Fruit fly (Drosophila melanogaster) whole organism, embryonic: Measurements from ENCODE around the gene Neto.

Source experiments
- Ada2b ChIP-seq: fragments of 200-800 bp; sonication (Bioruptor generic); IDR thresholded peaks from 2 replicates; pipeline ENCODE4 v1.3.6; 2022; ENCODE audit warnings: missing biosample characterization, missing genetic modification characterization
- Bteb2 ChIP-seq: fragments of 200-800 bp; sonication (Bioruptor generic); optimal IDR thresholded peaks from 2 replicates; lab custom pipeline; 2016; ENCODE audit warnings: missing biosample characterization, missing genetic modification characterization
- CG1024 ChIP-seq: fragments of 200-800 bp; sonication (Bioruptor generic); IDR thresholded peaks from 2 replicates; pipeline ENCODE4 v1.3.6; 2022; ENCODE audit warnings: missing biosample characterization, missing genetic modification characterization
- CG10274 ChIP-seq: fragments of 200-800 bp; sonication (Bioruptor generic); optimal IDR thresholded peaks from 3 replicates; lab custom pipeline; 2017; ENCODE audit warnings: missing biosample characterization, mild to moderate bottlenecking, missing genetic modification characterization
- CG10321 ChIP-seq: fragments of 200-800 bp; sonication (Bioruptor generic); IDR thresholded peaks from 2 replicates; pipeline ENCODE4 v1.3.6; 2022; ENCODE audit warnings: missing biosample characterization, missing genetic modification characterization
- CG10565 ChIP-seq: fragments of 200-800 bp; sonication (Bioruptor generic); optimal IDR thresholded peaks from 3 replicates; lab custom pipeline; 2016; ENCODE audit warnings: missing biosample characterization, mild to moderate bottlenecking, missing genetic modification characterization
- CG12071 ChIP-seq: fragments of 200-800 bp; sonication (Bioruptor generic); optimal IDR thresholded peaks from 3 replicates; lab custom pipeline; 2018; ENCODE audit warnings: missing biosample characterization, mild to moderate bottlenecking, missing genetic modification characterization
- CG12236 ChIP-seq: fragments of 200-800 bp; sonication (Bioruptor generic); optimal IDR thresholded peaks from 2 replicates; lab custom pipeline; 2016; ENCODE audit warnings: missing biosample characterization, missing genetic modification characterization
- CG12942 ChIP-seq: fragments of 200-800 bp; sonication (Bioruptor generic); optimal IDR thresholded peaks from 3 replicates; lab custom pipeline; 2016; ENCODE audit warnings: missing biosample characterization, missing genetic modification characterization
- CG14965 ChIP-seq: fragments of 200-800 bp; sonication (Bioruptor generic); optimal IDR thresholded peaks from 2 replicates; lab custom pipeline; 2016; ENCODE audit warnings: missing biosample characterization, missing genetic modification characterization, borderline replicate concordance
- CG1603 ChIP-seq: fragments of 200-800 bp; sonication (Bioruptor generic); optimal IDR thresholded peaks from 2 replicates; lab custom pipeline; 2019; ENCODE audit warnings: missing biosample characterization, mild to moderate bottlenecking, missing genetic modification characterization, moderate library complexity
- CG16863 ChIP-seq: fragments of 200-800 bp; sonication (Bioruptor generic); optimal IDR thresholded peaks from 3 replicates; lab custom pipeline; 2016; ENCODE audit warnings: missing biosample characterization, missing genetic modification characterization
- CG17361 ChIP-seq: fragments of 200-800 bp; sonication (Bioruptor generic); IDR thresholded peaks from 3 replicates; pipeline ENCODE4 v1.3.6; 2022; ENCODE audit warnings: missing biosample characterization, missing genetic modification characterization
- CG17802 ChIP-seq: fragments of 200-800 bp; sonication (Bioruptor generic); optimal IDR thresholded peaks from 2 replicates; lab custom pipeline; 2018; ENCODE audit warnings: missing biosample characterization, mild to moderate bottlenecking, missing genetic modification characterization, moderate library complexity
- CG2116 ChIP-seq: fragments of 200-800 bp; sonication (Bioruptor generic); optimal IDR thresholded peaks from 3 replicates; lab custom pipeline; 2018; ENCODE audit warnings: missing biosample characterization, mild to moderate bottlenecking, missing genetic modification characterization
- CG2199 ChIP-seq: fragments of 200-800 bp; sonication (Bioruptor generic); IDR thresholded peaks from 3 replicates; pipeline ENCODE4 v1.3.6; 2022; ENCODE audit warnings: missing biosample characterization, missing genetic modification characterization
- CG2712 ChIP-seq: fragments of 200-800 bp; optimal IDR thresholded peaks from 3 replicates; lab custom pipeline; 2019; ENCODE audit warnings: missing biosample characterization, mild to moderate bottlenecking, missing genetic modification characterization, moderate library complexity
- CG31388 ChIP-seq: fragments of 200-800 bp; sonication (Bioruptor generic); optimal IDR thresholded peaks from 2 replicates; lab custom pipeline; 2016; ENCODE audit warnings: missing biosample characterization, missing genetic modification characterization
- CG4328 ChIP-seq: fragments of 200-800 bp; sonication (Bioruptor generic); optimal IDR thresholded peaks from 3 replicates; lab custom pipeline; 2017; ENCODE audit warnings: missing biosample characterization, missing genetic modification reagents, missing genetic modification characterization
- CG8281 ChIP-seq: fragments of 200-800 bp; sonication (Bioruptor generic); optimal IDR thresholded peaks from 2 replicates; lab custom pipeline; 2018; ENCODE audit warnings: missing biosample characterization, mild to moderate bottlenecking, missing genetic modification characterization, moderate library complexity
- CG9876 ChIP-seq: fragments of 200-800 bp; sonication (Bioruptor generic); optimal IDR thresholded peaks from 2 replicates; lab custom pipeline; 2016; ENCODE audit warnings: missing biosample characterization, missing genetic modification characterization
- CG9932 ChIP-seq: fragments of 200-800 bp; sonication (Bioruptor generic); IDR thresholded peaks from 2 replicates; pipeline ENCODE4 v1.3.6; 2022; ENCODE audit warnings: missing biosample characterization, missing genetic modification characterization
- CHES-1-like ChIP-seq: fragments of 200-800 bp; sonication (Bioruptor generic); optimal IDR thresholded peaks from 2 replicates; lab custom pipeline; 2016; ENCODE audit warnings: missing biosample characterization, missing genetic modification characterization
- D19B ChIP-seq: fragments of 200-800 bp; sonication (Bioruptor generic); optimal IDR thresholded peaks from 2 replicates; lab custom pipeline; 2017; ENCODE audit warnings: missing biosample characterization, mild to moderate bottlenecking, missing genetic modification characterization
- Elba2 ChIP-seq: fragments of 200-800 bp; sonication (Bioruptor generic); optimal IDR thresholded peaks from 3 replicates; lab custom pipeline; 2016; ENCODE audit warnings: missing biosample characterization, missing genetic modification characterization
- Hsf ChIP-seq: fragments of 200-800 bp; sonication (Bioruptor generic); optimal IDR thresholded peaks from 3 replicates; lab custom pipeline; 2016; ENCODE audit warnings: missing biosample characterization, missing genetic modification characterization
- MTF-1 ChIP-seq: fragments of 200-800 bp; sonication (Bioruptor generic); optimal IDR thresholded peaks from 2 replicates; lab custom pipeline; 2018; ENCODE audit warnings: missing biosample characterization, mild to moderate bottlenecking, missing genetic modification characterization, borderline replicate concordance
- Mad ChIP-seq: fragments of 200-800 bp; sonication (Bioruptor generic); optimal IDR thresholded peaks from 2 replicates; lab custom pipeline; 2016; ENCODE audit warnings: missing biosample characterization, missing genetic modification characterization
- NC2α ChIP-seq: fragments of 200-800 bp; sonication (Bioruptor generic); optimal IDR thresholded peaks from 2 replicates; lab custom pipeline; 2016; ENCODE audit warnings: missing biosample characterization, missing genetic modification characterization
- Nf-YA ChIP-seq: fragments of 200-800 bp; sonication (Bioruptor generic); IDR thresholded peaks from 2 replicates; pipeline ENCODE4 v1.3.6; 2022; ENCODE audit warnings: missing biosample characterization, missing genetic modification characterization
- Nf-YB ChIP-seq: fragments of 200-800 bp; sonication (Bioruptor generic); optimal IDR thresholded peaks from 3 replicates; lab custom pipeline; 2019; ENCODE audit warnings: missing biosample characterization, mild to moderate bottlenecking, missing genetic modification characterization, moderate library complexity
- NfI ChIP-seq: fragments of 200-800 bp; sonication (Bioruptor generic); optimal IDR thresholded peaks from 3 replicates; lab custom pipeline; 2018; ENCODE audit warnings: missing biosample characterization, mild to moderate bottlenecking, missing genetic modification characterization, moderate library complexity
- bcd ChIP-seq: fragments of 200-800 bp; sonication (Bioruptor generic); optimal IDR thresholded peaks from 2 replicates; lab custom pipeline; 2017; ENCODE audit warnings: missing biosample characterization, mild to moderate bottlenecking, missing genetic modification characterization
- cwo ChIP-seq: fragments of 200-800 bp; sonication (Bioruptor generic); optimal IDR thresholded peaks from 3 replicates; lab custom pipeline; 2017; ENCODE audit warnings: missing biosample characterization, missing genetic modification characterization, mild to moderate bottlenecking, moderate library complexity, missing genetic modification reagents
- da ChIP-seq: fragments of 200-800 bp; sonication (Bioruptor generic); optimal IDR thresholded peaks from 2 replicates; lab custom pipeline; 2016; ENCODE audit warnings: missing biosample characterization, missing genetic modification characterization
- gcm2 ChIP-seq: fragments of 200-800 bp; sonication (Bioruptor generic); optimal IDR thresholded peaks from 2 replicates; lab custom pipeline; 2016; ENCODE audit warnings: missing biosample characterization, missing genetic modification characterization
- hb ChIP-seq: fragments of 200-800 bp; sonication (Bioruptor generic); IDR thresholded peaks from 3 replicates; pipeline ENCODE4 v1.3.6; 2022; ENCODE audit warnings: missing biosample characterization, missing genetic modification characterization; ENCODE audit not compliant: partially characterized antibody
- odd ChIP-seq: fragments of 200-800 bp; sonication (Bioruptor generic); optimal IDR thresholded peaks from 2 replicates; lab custom pipeline; 2017; ENCODE audit warnings: missing biosample characterization, mild to moderate bottlenecking, missing genetic modification characterization
- prd ChIP-seq, 3 experiments: fragments of >200 bp in 2 of 3; fragments of 200-800 bp in 1 of 3; sonication (Bioruptor generic) in 1 of 3; optimal IDR thresholded peaks in 2 of 3; IDR thresholded peaks in 1 of 3; 2 replicates in 2 of 3; 3 replicates in 1 of 3; pipeline versions ENCODE4 v1.3.6 to Lab custom; 2017 to 2022; ENCODE audit warnings: missing biosample characterization in 1 of 3, missing genetic modification characterization in 1 of 3
- pum ChIP-seq: fragments of 200-800 bp; sonication (Bioruptor generic); optimal IDR thresholded peaks from 2 replicates; lab custom pipeline; 2016; ENCODE audit warnings: missing biosample characterization, missing genetic modification characterization
- run ChIP-seq: fragments of 200-800 bp; sonication (Bioruptor generic); optimal IDR thresholded peaks from 3 replicates; lab custom pipeline; 2018; ENCODE audit warnings: missing biosample characterization, mild to moderate bottlenecking, missing genetic modification characterization
- schlank ChIP-seq: fragments of 200-800 bp; sonication (Bioruptor generic); optimal IDR thresholded peaks from 2 replicates; lab custom pipeline; 2018; ENCODE audit warnings: missing biosample characterization, mild to moderate bottlenecking, missing genetic modification characterization
- shn ChIP-seq: fragments of 200-800 bp; sonication (Bioruptor generic); optimal IDR thresholded peaks from 3 replicates; lab custom pipeline; 2016; ENCODE audit warnings: missing biosample characterization, missing genetic modification characterization
- sima ChIP-seq: fragments of 200-800 bp; sonication (Bioruptor generic); optimal IDR thresholded peaks from 2 replicates; lab custom pipeline; 2016; ENCODE audit warnings: missing biosample characterization, missing genetic modification characterization
- slp2 ChIP-seq: fragments of 200-800 bp; sonication (Bioruptor generic); optimal IDR thresholded peaks from 2 replicates; lab custom pipeline; 2016; ENCODE audit warnings: missing biosample characterization, missing genetic modification characterization
- stwl ChIP-seq: fragments of 200-800 bp; sonication (Bioruptor generic); optimal IDR thresholded peaks from 3 replicates; lab custom pipeline; 2018; ENCODE audit warnings: missing biosample characterization, mild to moderate bottlenecking, missing genetic modification characterization, moderate library complexity
- twi ChIP-seq: fragments of 200-800 bp; optimal IDR thresholded peaks from 2 replicates; lab custom pipeline; 2019; ENCODE audit warnings: missing biosample characterization, mild to moderate bottlenecking, missing genetic modification characterization, moderate library complexity
- yki ChIP-seq: fragments of >200 bp; optimal IDR thresholded peaks from 3 replicates; lab custom pipeline; 2018
- zf30C ChIP-seq: fragments of 200-800 bp; sonication (Bioruptor generic); optimal IDR thresholded peaks from 3 replicates; lab custom pipeline; 2018; ENCODE audit warnings: missing biosample characterization, mild to moderate bottlenecking, missing genetic modification characterization

The Neto gene

dm6 chrX:13403962-13404830, 41.5 kb upstream of the Neto start, which contains the start of gene GstT4 (continued):
- peak; percentile 29 for TF ChIP-seq CG16863 (GFP tag; lab: Kevin White, UChicago)
- TF ChIP-seq CG9876 (GFP tag; lab: Kevin White, UChicago) = peak; percentile 33
- peak; percentile 56 for TF ChIP-seq shn (GFP tag; lab: Kevin White, UChicago)
- TF ChIP-seq schlank (tag; lab: Kevin White, UChicago) = no peak
- TF ChIP-seq CG2712 (tag; lab: Kevin White, UChicago) = peak; percentile 33
- peak; percentile 39 for TF ChIP-seq bcd (GFP tag; lab: Kevin White, UChicago)
- TF ChIP-seq Ada2b (GFP tag; lab: Robert Waterston, UW) = no peak
- no peak for TF ChIP-seq CG14965 (GFP tag; lab: Kevin White, UChicago)
- peak; percentile 76 for TF ChIP-seq slp2 (GFP tag; lab: Kevin White, UChicago)
- no peak for TF ChIP-seq CG12236 (GFP tag; lab: Kevin White, UChicago)
- TF ChIP-seq NC2α (GFP tag; lab: Kevin White, UChicago) = peak; percentile 6
- peak; percentile 57 for TF ChIP-seq CHES-1-like (GFP tag; lab: Kevin White, UChicago)
- TF ChIP-seq Nf-YA (GFP tag; lab: Robert Waterston, UW) = no peak
- TF ChIP-seq cwo (GFP tag; lab: Kevin White, UChicago) = no peak
- no peak for TF ChIP-seq da (GFP tag; lab: Kevin White, UChicago)
- TF ChIP-seq gcm2 (GFP tag; lab: Kevin White, UChicago) = no peak
- no peak for TF ChIP-seq hb
- peak; percentile 19 for TF ChIP-seq twi (tag; lab: Kevin White, UChicago)
- TF ChIP-seq stwl (tag; lab: Kevin White, UChicago) = no peak
- no peak for TF ChIP-seq sima
- no peak for TF ChIP-seq run
- TF ChIP-seq Hsf (GFP tag; lab: Kevin White, UChicago) = peak; percentile 49
- no peak for TF ChIP-seq yki
- TF ChIP-seq D19B (GFP tag; lab: Kevin White, UChicago) = no peak
- TF ChIP-seq NfI (GFP tag; lab: Kevin White, UChicago) = no peak
- no peak for TF ChIP-seq CG10565 (GFP tag; lab: Kevin White, UChicago)
- TF ChIP-seq odd (GFP tag; lab: Kevin White, UChicago) = peak; percentile 29
- TF ChIP-seq CG17361 = peak; percentile 81
- TF ChIP-seq MTF-1 (GFP tag; lab: Kevin White, UChicago) = no peak
- TF ChIP-seq CG1603 (tag; lab: Kevin White, UChicago) = peak; percentile 27
- no peak for TF ChIP-seq CG10321 (GFP tag; lab: Robert Waterston, UW)
- peak; percentile 23 for TF ChIP-seq CG12942 (GFP tag; lab: Kevin White, UChicago)
- no peak for TF ChIP-seq CG10274 (GFP tag; lab: Kevin White, UChicago)
- peak; percentile 76 for TF ChIP-seq CG9932 (GFP tag; lab: Robert Waterston, UW)
- TF ChIP-seq prd (optimal IDR thresholded peaks at IDR 0.05; lab: Kevin White, UChicago) = no peak
- peak; percentile 43; the same call in 1 of the 3 replicates for TF ChIP-seq prd (GFP tag; IDR thresholded peaks at IDR 0.05; lab: Robert Waterston, UW)
- peak; percentile 30 for TF ChIP-seq CG12071 (GFP tag; lab: Kevin White, UChicago)
- no peak for TF ChIP-seq CG8281 (tag; lab: Kevin White, UChicago)
- TF ChIP-seq pum (GFP tag; lab: Kevin White, UChicago) = peak; percentile 34
- no peak for TF ChIP-seq Mad (GFP tag; lab: Kevin White, UChicago)
- TF ChIP-seq CG31388 (GFP tag; lab: Kevin White, UChicago) = no peak
- TF ChIP-seq zf30C = no peak
- no peak for TF ChIP-seq CG2199 (GFP tag; lab: Robert Waterston, UW)
- TF ChIP-seq CG1024 (GFP tag; lab: Robert Waterston, UW) = no peak
- no peak for TF ChIP-seq Bteb2
- no peak for TF ChIP-seq Elba2
- TF ChIP-seq CG4328 (GFP tag; lab: Kevin White, UChicago) = no peak
- no peak for TF ChIP-seq CG17802
- TF ChIP-seq Nf-YB (GFP tag; lab: Kevin White, UChicago) = no peak
- TF ChIP-seq CG2116 (GFP tag; lab: Kevin White, UChicago) = no peak
